Fruit fly (Drosophila melanogaster): ENCODE measurements around the gene Rph.

The Rph gene

DNA sequence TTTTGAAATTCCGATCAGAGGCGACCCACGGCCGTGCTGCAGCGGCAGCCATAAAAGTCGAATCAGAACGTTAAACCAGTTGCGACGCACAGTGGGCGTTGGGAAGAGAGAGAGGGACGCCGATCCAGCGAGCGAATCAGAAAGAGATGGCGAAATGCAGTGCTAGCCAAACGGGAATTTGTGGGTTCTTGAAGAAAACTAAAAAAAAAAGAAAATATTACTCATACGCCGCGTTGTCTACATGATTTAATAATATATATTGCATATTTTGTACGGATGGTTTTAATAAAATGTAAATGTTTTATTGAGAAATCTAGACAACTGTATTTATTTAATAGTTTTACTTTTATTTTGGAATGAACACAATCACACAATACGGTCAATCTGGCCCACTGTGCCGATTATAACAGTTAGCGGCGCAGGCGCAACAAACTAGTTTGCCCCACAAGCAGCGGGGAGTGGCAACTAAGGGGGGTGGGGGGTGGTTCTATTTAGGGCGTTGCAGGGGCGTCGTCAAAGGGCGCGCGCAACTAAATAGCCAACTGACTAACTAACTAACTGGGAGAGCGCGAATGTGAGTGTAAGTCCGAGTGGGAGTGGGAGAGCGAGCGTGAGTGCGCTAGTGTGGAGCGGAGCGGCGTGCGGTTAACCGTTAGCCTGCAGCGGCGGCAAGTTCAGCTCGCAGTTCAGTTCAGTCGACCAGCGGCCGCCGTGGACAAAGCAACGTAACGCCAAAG, 14.6 kb upstream of the Rph start, which contains the start of gene CG15211 (continued):
- TF ChIP-seq CG32772 (GFP tag; IDR thresholded peaks at IDR 0.05) (peak; percentile 70), shn (GFP tag; optimal IDR thresholded peaks at IDR 0.05) (peak; percentile 20), Bgb (GFP tag; IDR thresholded peaks at IDR 0.05; ENCODE audit: partially characterized antibody) (peak; percentile 42; the same call in 1 of the 2 replicates), Dfd (GFP tag; optimal IDR thresholded peaks at IDR 0.05) (no peak), Neu2 (GFP tag; optimal IDR thresholded peaks at IDR 0.05; ENCODE audit: borderline replicate concordance) (no peak), CG18476 (GFP tag; optimal IDR thresholded peaks at IDR 0.05) (peak; percentile 38), gt (GFP tag; IDR thresholded peaks at IDR 0.05) (no peak), fd64A (GFP tag; optimal IDR thresholded peaks at IDR 0.05) (no peak), bigmax (GFP tag; optimal IDR thresholded peaks at IDR 0.05) (no peak), CG17912 (GFP tag; optimal IDR thresholded peaks at IDR 0.05) (no peak), ERR (GFP tag; optimal IDR thresholded peaks at IDR 0.05) (no peak), Xrp1 (GFP tag; IDR thresholded peaks at IDR 0.05) (peak; percentile 72), B-H2 (GFP tag; optimal IDR thresholded peaks at IDR 0.05) (no peak), CG7271 (tag; optimal IDR thresholded peaks at IDR 0.05) (no peak), CG4617 (GFP tag; optimal IDR thresholded peaks at IDR 0.05; ENCODE audit: borderline replicate concordance) (peak; percentile 22), schlank (tag; optimal IDR thresholded peaks at IDR 0.05) (no peak), cg (GFP tag; optimal IDR thresholded peaks at IDR 0.05) (peak; percentile 0), usp (GFP tag; optimal IDR thresholded peaks at IDR 0.05) (no peak), Ravus (GFP tag; IDR thresholded peaks at IDR 0.05) (no peak), Six4 (GFP tag; optimal IDR thresholded peaks at IDR 0.05) (peak; percentile 55), CG18619 (GFP tag; optimal IDR thresholded peaks at IDR 0.05) (peak; percentile 67), CG13775 (GFP tag; optimal IDR thresholded peaks at IDR 0.05) (peak; percentile 73), CG31365 (tag; optimal IDR thresholded peaks at IDR 0.05) (no peak), tio (GFP tag; optimal IDR thresholded peaks at IDR 0.05) (peak; percentile 70), HLH54F (GFP tag; optimal IDR thresholded peaks at IDR 0.05) (no peak), TFAM (GFP tag; optimal IDR thresholded peaks at IDR 0.05) (no peak), ap (GFP tag; IDR thresholded peaks at IDR 0.05) (peak; percentile 50; the same call in 1 of the 2 replicates), CG30403 (GFP tag; optimal IDR thresholded peaks at IDR 0.05) (peak; percentile 84), Vsx1 (GFP tag; optimal IDR thresholded peaks at IDR 0.05) (no peak), pita (GFP tag; optimal IDR thresholded peaks at IDR 0.05) (no peak), ATbp (GFP tag; optimal IDR thresholded peaks at IDR 0.05) (peak; percentile 66), pzg (GFP tag; optimal IDR thresholded peaks at IDR 0.05) (no peak), Hr78 (GFP tag; optimal IDR thresholded peaks at IDR 0.05) (peak in 1 of 2 experiments; percentile 79), sna (GFP tag; IDR thresholded peaks at IDR 0.05; ENCODE audit: partially characterized antibody) (no peak), Hsf (GFP tag; optimal IDR thresholded peaks at IDR 0.05) (peak; percentile 21), CG13624 (GFP tag; optimal IDR thresholded peaks at IDR 0.05) (no peak), scrt (GFP tag; optimal IDR thresholded peaks at IDR 0.05) (peak; percentile 37), nom (GFP tag; optimal IDR thresholded peaks at IDR 0.05) (peak; percentile 75), jigr1 (GFP tag; IDR thresholded peaks at IDR 0.05) (no peak), Mad (GFP tag; optimal IDR thresholded peaks at IDR 0.05) (peak; percentile 41), caup (GFP tag; optimal IDR thresholded peaks at IDR 0.05; ENCODE audit: severe bottlenecking) (peak; percentile 49), CHES-1-like (GFP tag; optimal IDR thresholded peaks at IDR 0.05) (no peak), CG7357 (GFP tag; IDR thresholded peaks at IDR 0.05) (peak; percentile 19; the same call in 1 of the 3 replicates), lbe (GFP tag; optimal IDR thresholded peaks at IDR 0.05) (no peak), Atf-2 (GFP tag; optimal IDR thresholded peaks at IDR 0.05) (no peak), Dek (tag; optimal IDR thresholded peaks at IDR 0.05) (peak; percentile 27), Fer2 (tag; optimal IDR thresholded peaks at IDR 0.05) (peak; percentile 22), CG2199 (GFP tag; IDR thresholded peaks at IDR 0.05) (0 out of 3 replicates have a peak, but pooled peaks have one; percentile 32), CkIIα-i1 (GFP tag; IDR thresholded peaks at IDR 0.05) (no peak)

Data from whole organism, embryonic.